Worm (Caenorhabditis elegans) whole organism, young adult: ENCODE results near the gene F53F4.7.

ENCODE experiments used
- B0035.1 ChIP-seq: sonication (generic microtip); optimal IDR thresholded peaks from 2 replicates; lab custom pipeline; 2016; ENCODE audit warnings: missing genetic modification characterization, mild to moderate bottlenecking, missing compliant biosample characterization, missing genotype, missing genetic modification reagents
- B0336.3 ChIP-seq: fragments of 200-800 bp; sonication (Bioruptor generic); IDR thresholded peaks from 2 replicates; pipeline ENCODE4 v1.3.6; 2022; ENCODE audit warnings: missing genetic modification characterization, missing compliant biosample characterization
- C06A6.2 ChIP-seq: fragments of 200-800 bp; sonication (Bioruptor generic); conservative IDR thresholded peaks from 2 replicates; pipeline ENCODE4 v1.3.6; 2022; ENCODE audit warnings: missing genetic modification characterization, missing compliant biosample characterization
- F22D6.2 ChIP-seq: sonication (generic microtip); optimal IDR thresholded peaks from 2 replicates; lab custom pipeline; 2016; ENCODE audit warnings: mild to moderate bottlenecking, missing genetic modification characterization, missing compliant biosample characterization
- F33H1.4 ChIP-seq: fragments of 200-800 bp; sonication (Bioruptor generic); IDR thresholded peaks from 2 replicates; pipeline ENCODE4 v1.3.6; 2022; ENCODE audit warnings: missing genetic modification reagents, missing genetic modification characterization, missing compliant biosample characterization
- K11D2.4 ChIP-seq: fragments of 200-800 bp; sonication (Bioruptor generic); IDR thresholded peaks from 2 replicates; pipeline ENCODE4 v1.3.6; 2022; ENCODE audit warnings: missing genetic modification reagents, missing genetic modification characterization, missing compliant biosample characterization
- T26A5.8 ChIP-seq: sonication (generic microtip); optimal IDR thresholded peaks from 2 replicates; lab custom pipeline; 2016; ENCODE audit warnings: missing genetic modification characterization, missing compliant biosample characterization
- Y53F4B.3 ChIP-seq: fragments of 200-800 bp; sonication (Bioruptor generic); IDR thresholded peaks from 2 replicates; pipeline ENCODE4 v1.3.6; 2022; ENCODE audit warnings: missing genetic modification reagents, missing genetic modification characterization, missing compliant biosample characterization
- Y53G8AR.9 ChIP-seq: fragments of 200-800 bp; sonication (Bioruptor generic); conservative IDR thresholded peaks from 2 replicates; pipeline ENCODE4 v1.3.6; 2022; ENCODE audit warnings: missing genetic modification reagents, missing genetic modification characterization, missing compliant biosample characterization
- Y79H2A.3 ChIP-seq: fragments of 200-800 bp; sonication (Bioruptor generic); conservative IDR thresholded peaks from 2 replicates; pipeline ENCODE4 v1.3.6; 2022; ENCODE audit warnings: missing genetic modification reagents, missing genetic modification characterization, missing compliant biosample characterization
- Y95B8A.8 ChIP-seq: fragments of 200-800 bp; sonication (Bioruptor generic); IDR thresholded peaks from 2 replicates; pipeline ENCODE4 v1.3.6; 2022; ENCODE audit warnings: missing genetic modification reagents, missing genetic modification characterization, missing compliant biosample characterization
- ZK185.1 ChIP-seq: sonication (generic microtip); optimal IDR thresholded peaks from 2 replicates; lab custom pipeline; 2016; ENCODE audit warnings: mild to moderate bottlenecking, missing genetic modification characterization, missing compliant biosample characterization; ENCODE audit not compliant: poor library complexity, severe bottlenecking
- attf-3 ChIP-seq: fragments of 200-800 bp; sonication (Bioruptor generic); conservative IDR thresholded peaks from 2 replicates; pipeline ENCODE4 v1.3.6; 2022; ENCODE audit warnings: missing genetic modification reagents, missing genetic modification characterization, missing compliant biosample characterization
- ccch-3 ChIP-seq: fragments of 200-800 bp; sonication (Bioruptor generic); optimal IDR thresholded peaks from 2 replicates; lab custom pipeline; 2018; ENCODE audit warnings: mild to moderate bottlenecking, missing genetic modification characterization, missing compliant biosample characterization
- ceh-58 ChIP-seq: fragments of 200-800 bp; sonication (Bioruptor generic); IDR thresholded peaks from 2 replicates; pipeline ENCODE4 v1.3.6; 2022; ENCODE audit warnings: missing genetic modification characterization, missing compliant biosample characterization
- ceh-79 ChIP-seq: sonication (generic microtip); optimal IDR thresholded peaks from 2 replicates; lab custom pipeline; 2017; ENCODE audit warnings: mild to moderate bottlenecking, missing genetic modification characterization, missing compliant biosample characterization
- efl-1 ChIP-seq: fragments of 150-350 bp; optimal IDR thresholded peaks from 2 replicates; lab custom pipeline; 2014; ENCODE audit warnings: missing biosample characterization, missing genetic modification reagents, missing genetic modification characterization
- ekl-4 ChIP-seq: fragments of 200-800 bp; sonication (Bioruptor generic); IDR thresholded peaks from 2 replicates; pipeline ENCODE4 v1.3.6; 2022; ENCODE audit warnings: missing genetic modification reagents, missing genetic modification characterization, missing compliant biosample characterization
- ets-4 ChIP-seq: fragments of 200-800 bp; sonication (Bioruptor generic); optimal IDR thresholded peaks from 2 replicates; lab custom pipeline; 2018; ENCODE audit warnings: mild to moderate bottlenecking, missing genetic modification characterization, missing compliant biosample characterization
- gei-17 ChIP-seq: fragments of 200-800 bp; sonication (Bioruptor generic); optimal IDR thresholded peaks from 2 replicates; lab custom pipeline; 2018; ENCODE audit warnings: mild to moderate bottlenecking, missing genetic modification characterization, missing compliant biosample characterization
- hlh-26 ChIP-seq: fragments of 200-800 bp; sonication (Bioruptor generic); conservative IDR thresholded peaks from 2 replicates; pipeline ENCODE4 v1.3.6; 2022; ENCODE audit warnings: missing genetic modification reagents, missing genetic modification characterization, missing compliant biosample characterization
- hmg-20 ChIP-seq: fragments of 200-800 bp; sonication (Bioruptor generic); IDR thresholded peaks from 2 replicates; pipeline ENCODE4 v1.3.6; 2022; ENCODE audit warnings: missing genetic modification reagents, missing genetic modification characterization, missing compliant biosample characterization
- hsf-1 ChIP-seq: fragments of 200-800 bp; sonication (Bioruptor generic); IDR thresholded peaks from 2 replicates; pipeline ENCODE4 v1.3.6; 2022; ENCODE audit warnings: missing genetic modification reagents, missing genetic modification characterization, missing compliant biosample characterization
- lag-1 ChIP-seq: fragments of 200-800 bp; sonication (Bioruptor generic); IDR thresholded peaks from 2 replicates; pipeline ENCODE4 v1.3.6; 2022; ENCODE audit warnings: missing genetic modification reagents, missing genetic modification characterization, missing compliant biosample characterization
- let-607 ChIP-seq, 2 experiments: fragments of 200-800 bp in 1 of 2; sonication (Bioruptor generic) in 1 of 2; sonication (generic microtip) in 1 of 2; optimal IDR thresholded peaks; 2 replicates each; lab custom pipeline; 2016 to 2018; ENCODE audit warnings: mild to moderate bottlenecking in 2 of 2, missing compliant biosample characterization in 2 of 2, missing genetic modification characterization in 2 of 2, moderate library complexity in 2 of 2, missing genotype in 1 of 2
- lin-26 ChIP-seq: fragments of 200-800 bp; sonication (Bioruptor generic); IDR thresholded peaks from 2 replicates; pipeline ENCODE4 v1.3.6; 2022; ENCODE audit warnings: missing genetic modification reagents, missing genetic modification characterization, missing compliant biosample characterization
- lin-35 ChIP-seq, 3 experiments: fragments of 150-350 bp in 2 of 3; sonication (generic microtip) in 1 of 3; optimal IDR thresholded peaks; 2 replicates each; lab custom pipeline; 2014 to 2018; ENCODE audit warnings: missing biosample characterization in 3 of 3, missing genetic modification characterization in 3 of 3, missing genetic modification reagents in 3 of 3
- lin-40 ChIP-seq: sonication (generic microtip); optimal IDR thresholded peaks from 2 replicates; lab custom pipeline; 2016; ENCODE audit warnings: missing genetic modification characterization, mild to moderate bottlenecking, missing compliant biosample characterization, missing genotype, missing genetic modification reagents
- lin-54 ChIP-seq: fragments of 200-800 bp; sonication (Bioruptor generic); optimal IDR thresholded peaks from 2 replicates; lab custom pipeline; 2018; ENCODE audit warnings: mild to moderate bottlenecking, missing genetic modification characterization, missing compliant biosample characterization
- madf-3 ChIP-seq: fragments of 200-800 bp; sonication (Bioruptor generic); IDR thresholded peaks from 2 replicates; pipeline ENCODE4 v1.3.6; 2022; ENCODE audit warnings: missing genetic modification reagents, missing genetic modification characterization, missing compliant biosample characterization
- madf-6 ChIP-seq: fragments of 200-800 bp; sonication (Bioruptor generic); IDR thresholded peaks from 2 replicates; pipeline ENCODE4 v1.3.6; 2022; ENCODE audit warnings: missing genetic modification reagents, missing genetic modification characterization, missing compliant biosample characterization
- nfyb-1 ChIP-seq: fragments of 200-800 bp; sonication (Bioruptor generic); IDR thresholded peaks from 2 replicates; pipeline ENCODE4 v1.3.6; 2022; ENCODE audit warnings: missing genetic modification reagents, missing genetic modification characterization, missing compliant biosample characterization
- nhr-90 ChIP-seq: sonication (generic microtip); optimal IDR thresholded peaks from 2 replicates; lab custom pipeline; 2016; ENCODE audit warnings: missing genotype, mild to moderate bottlenecking, missing genetic modification characterization, missing compliant biosample characterization
- pbrm-1 ChIP-seq: fragments of 200-800 bp; sonication (Bioruptor generic); IDR thresholded peaks from 2 replicates; pipeline ENCODE4 v1.3.6; 2022; ENCODE audit warnings: missing genetic modification reagents, missing genetic modification characterization, missing compliant biosample characterization
- rcor-1 ChIP-seq: fragments of 200-800 bp; sonication (Bioruptor generic); IDR thresholded peaks from 2 replicates; pipeline ENCODE4 v1.3.6; 2022; ENCODE audit warnings: missing genetic modification reagents, missing genetic modification characterization, missing compliant biosample characterization
- repo-1 ChIP-seq: sonication (generic microtip); optimal IDR thresholded peaks from 2 replicates; lab custom pipeline; 2017; ENCODE audit warnings: mild to moderate bottlenecking, missing genetic modification characterization, missing compliant biosample characterization
- snpc-1.1 ChIP-seq: sonication (generic microtip); optimal IDR thresholded peaks from 2 replicates; lab custom pipeline; 2017; ENCODE audit warnings: missing genetic modification characterization, mild to moderate bottlenecking, missing compliant biosample characterization, antibody characterized with exemption, moderate library complexity, missing genotype, missing genetic modification reagents; ENCODE audit not compliant: insufficient read depth
- somi-1 ChIP-seq: fragments of 200-800 bp; sonication (Bioruptor generic); optimal IDR thresholded peaks from 2 replicates; lab custom pipeline; 2018; ENCODE audit warnings: mild to moderate bottlenecking, missing genetic modification characterization, missing compliant biosample characterization
- tbp1 ChIP-seq: fragments of 200-800 bp; sonication (Bioruptor generic); optimal IDR thresholded peaks from 2 replicates; lab custom pipeline; 2018; ENCODE audit warnings: mild to moderate bottlenecking, missing genetic modification characterization, missing compliant biosample characterization
- unc-62 ChIP-seq: fragments of 150-350 bp; optimal IDR thresholded peaks from 2 replicates; lab custom pipeline; 2014; ENCODE audit warnings: missing biosample characterization, missing genetic modification reagents, missing genetic modification characterization
- xnd-1 ChIP-seq: sonication (generic microtip); optimal IDR thresholded peaks from 2 replicates; lab custom pipeline; 2016; ENCODE audit warnings: missing genotype, missing genetic modification reagents, missing genetic modification characterization, missing compliant biosample characterization
- zfh-2 ChIP-seq: fragments of 200-800 bp; sonication (Bioruptor generic); conservative IDR thresholded peaks from 2 replicates; pipeline ENCODE4 v1.3.6; 2022; ENCODE audit warnings: missing genetic modification reagents, missing genetic modification characterization, missing compliant biosample characterization
- ztf-25 ChIP-seq: fragments of 200-800 bp; sonication (Bioruptor generic); IDR thresholded peaks from 2 replicates; pipeline ENCODE4 v1.3.6; 2022; ENCODE audit warnings: missing genetic modification reagents, missing genetic modification characterization, missing compliant biosample characterization
- ztf-26 ChIP-seq: sonication (generic microtip); optimal IDR thresholded peaks from 2 replicates; lab custom pipeline; 2017; ENCODE audit warnings: missing genetic modification characterization, missing compliant biosample characterization

The F53F4.7 gene

ce11 chrV:13657291-13657690 is 43.5 kb upstream of the F53F4.7 start (continued):
- peak; percentile 44 for TF ChIP-seq lin-54 (GFP tag; lab: Kevin White, UChicago)
- TF ChIP-seq madf-6 (GFP tag; lab: Robert Waterston, UW): 0 out of 2 replicates have a peak, but pooled peaks have one; percentile 16
- TF ChIP-seq Y53F4B.3: no peak
- TF ChIP-seq ztf-26 (tag; lab: Kevin White, UChicago): peak; percentile 62
- TF ChIP-seq B0035.1 (tag; lab: Kevin White, UChicago): no peak
- TF ChIP-seq T26A5.8 (tag; lab: Kevin White, UChicago): no peak
- peak; percentile 35 for TF ChIP-seq nhr-90 (tag; lab: Kevin White, UChicago)
- peak; percentile 29; the same call in 1 of the 2 replicates for TF ChIP-seq B0336.3 (GFP tag; lab: Robert Waterston, UW)
- no peak for TF ChIP-seq repo-1 (tag; lab: Kevin White, UChicago)
- TF ChIP-seq lin-40 (tag; lab: Kevin White, UChicago): peak; percentile 44
- TF ChIP-seq ZK185.1: no peak
- TF ChIP-seq unc-62 (GFP tag; lab: Kevin White, UChicago): peak; percentile 58
- TF ChIP-seq Y95B8A.8 (GFP tag; lab: Robert Waterston, UW): 0 out of 2 replicates have a peak, but pooled peaks have one; percentile 21
- no peak for TF ChIP-seq F33H1.4 (GFP tag; lab: Robert Waterston, UW)
- peak; percentile 14; the same call in 1 of the 2 replicates for TF ChIP-seq rcor-1 (GFP tag; lab: Robert Waterston, UW)
- peak; percentile 66; the same call in 1 of the 2 replicates for TF ChIP-seq K11D2.4 (GFP tag; lab: Robert Waterston, UW)
- TF ChIP-seq xnd-1 (tag; lab: Kevin White, UChicago): no peak
- TF ChIP-seq ceh-79: no peak
- peak in 1 of 3 experiments; percentile 33 for TF ChIP-seq lin-35 (GFP tag; optimal IDR thresholded peaks at IDR 0.05; lab: Kevin White, UChicago)
- no peak for TF ChIP-seq snpc-1.1 (tag; lab: Kevin White, UChicago)
- TF ChIP-seq lag-1 (GFP tag; lab: Robert Waterston, UW): peak; percentile 70; the same call in 1 of the 2 replicates
- TF ChIP-seq Y79H2A.3: no peak
- peak; percentile 49 for TF ChIP-seq tbp1
- peak; percentile 5 for TF ChIP-seq gei-17 (GFP tag; lab: Kevin White, UChicago)
- no peak for TF ChIP-seq hmg-20

- TF ChIP-seq ets-4 (peak; percentile 51), let-607 (tag; optimal IDR thresholded peaks at IDR 0.05; lab: Kevin White, UChicago) (peak in 1 of 2 experiments; percentile 42), nhr-90 (tag; lab: Kevin White, UChicago) (peak; percentile 82), snpc-1.1 (tag; lab: Kevin White, UChicago) (no peak), attf-3 (GFP tag; lab: Robert Waterston, UW) (no peak), somi-1 (peak; percentile 48), madf-3 (GFP tag; lab: Robert Waterston, UW) (peak; percentile 76; the same call in 1 of the 2 replicates), lin-35 (GFP tag; optimal IDR thresholded peaks at IDR 0.05; lab: Kevin White, UChicago) (no peak), B0336.3 (GFP tag; lab: Robert Waterston, UW) (peak; percentile 62; the same call in 1 of the 2 replicates), ceh-58 (GFP tag; lab: Robert Waterston, UW) (no peak), F22D6.2 (tag; lab: Kevin White, UChicago) (peak; percentile 56), efl-1 (GFP tag; lab: Kevin White, UChicago) (no peak), ztf-26 (tag; lab: Kevin White, UChicago) (peak; percentile 84), lin-26 (GFP tag; lab: Robert Waterston, UW) (peak; percentile 62), nfyb-1 (GFP tag; lab: Robert Waterston, UW) (peak; percentile 71; the same call in 1 of the 2 replicates), Y53G8AR.9 (GFP tag; lab: Robert Waterston, UW) (peak; percentile 60; the same call in 1 of the 2 replicates), ztf-25 (GFP tag; lab: Robert Waterston, UW) (no peak), ZK185.1 (peak; percentile 9), hsf-1 (0 out of 2 replicates have a peak, but pooled peaks have one; percentile 7), C06A6.2 (GFP tag; lab: Robert Waterston, UW) (peak; percentile 31; the same call in 1 of the 2 replicates), zfh-2 (GFP tag; lab: Robert Waterston, UW) (0 out of 2 replicates have a peak, but pooled peaks have one; percentile 14), pbrm-1 (GFP tag; lab: Robert Waterston, UW) (0 out of 2 replicates have a peak, but pooled peaks have one; percentile 24), hlh-26 (0 out of 2 replicates have a peak, but pooled peaks have one; percentile 71), ekl-4 (GFP tag; lab: Robert Waterston, UW) (peak; percentile 38; the same call in 1 of the 2 replicates), ccch-3 (GFP tag; lab: Kevin White, UChicago) (peak; percentile 21)
Observed at ce11 chrV:13656346-13657254, 42.8 kb upstream of the F53F4.7 start.
